Fruit fly (Drosophila melanogaster) whole organism, prepupa: Measurements from ENCODE around the gene mRpL22.

Source experiments
- Blimp-1 ChIP-seq: fragments of 200-800 bp; sonication (Bioruptor generic); optimal IDR thresholded peaks from 3 replicates; lab custom pipeline; 2017; ENCODE audit warnings: missing biosample characterization, missing genetic modification characterization, mild to moderate bottlenecking, moderate library complexity, missing genetic modification reagents
- CG10631 ChIP-seq: fragments of 200-800 bp; sonication (Bioruptor generic); optimal IDR thresholded peaks from 2 replicates; lab custom pipeline; 2016; ENCODE audit warnings: missing biosample characterization, missing genetic modification characterization
- CG3032 ChIP-seq: fragments of 200-800 bp; optimal IDR thresholded peaks from 2 replicates; lab custom pipeline; 2019; ENCODE audit warnings: missing biosample characterization, mild to moderate bottlenecking, missing genetic modification characterization, moderate library complexity
- CG7368 ChIP-seq: fragments of 200-800 bp; sonication (Bioruptor generic); optimal IDR thresholded peaks from 3 replicates; lab custom pipeline; 2016; ENCODE audit warnings: missing biosample characterization, missing genetic modification characterization
- CG8119 ChIP-seq: fragments of 200-800 bp; sonication (Bioruptor generic); IDR thresholded peaks from 3 replicates; pipeline ENCODE4 v1.3.6; 2022; ENCODE audit warnings: missing biosample characterization, missing genetic modification characterization
- Hr39 ChIP-seq: fragments of 200-800 bp; sonication (Bioruptor generic); optimal IDR thresholded peaks from 2 replicates; lab custom pipeline; 2016; ENCODE audit warnings: missing biosample characterization, missing genetic modification characterization
- OdsH ChIP-seq: fragments of 200-800 bp; sonication (Bioruptor generic); optimal IDR thresholded peaks from 3 replicates; lab custom pipeline; 2016; ENCODE audit warnings: missing biosample characterization, missing genetic modification characterization
- Smox ChIP-seq: fragments of 200-800 bp; sonication (Bioruptor generic); optimal IDR thresholded peaks from 3 replicates; lab custom pipeline; 2016; ENCODE audit warnings: missing biosample characterization, missing genetic modification characterization
- Sox15 ChIP-seq: fragments of 200-800 bp; sonication (Bioruptor generic); optimal IDR thresholded peaks from 3 replicates; lab custom pipeline; 2016; ENCODE audit warnings: missing biosample characterization, missing genetic modification characterization
- achi ChIP-seq: fragments of 200-800 bp; sonication (Bioruptor generic); optimal IDR thresholded peaks from 3 replicates; lab custom pipeline; 2016; ENCODE audit warnings: missing biosample characterization, missing genetic modification characterization

- TF ChIP-seq Sox15 (GFP tag; lab: Kevin White, UChicago): no peak
- TF ChIP-seq achi (GFP tag; lab: Kevin White, UChicago): no peak
- no peak for TF ChIP-seq Smox (GFP tag; lab: Kevin White, UChicago)
- TF ChIP-seq CG8119 (GFP tag; lab: Robert Waterston, UW): no peak
- TF ChIP-seq OdsH (GFP tag; lab: Kevin White, UChicago): no peak
- no peak for TF ChIP-seq Hr39 (GFP tag; lab: Kevin White, UChicago)
- TF ChIP-seq CG3032 (tag; lab: Kevin White, UChicago): no peak
- no peak for TF ChIP-seq Blimp-1
- no peak for TF ChIP-seq CG7368
- TF ChIP-seq CG10631: no peak
Observed at dm6 chrX:16745942-16746341, 37.8 kb upstream of the mRpL22 start.
